Worm (Caenorhabditis elegans): ENCODE data around the gene srv-5.

ce11 chrX:4235752-4236151 lies 16.4 kb upstream of the srv-5 start, which contains the start of gene rab-37:
- TF ChIP-seq F23B12.7 (tag; optimal IDR thresholded peaks at IDR 0.05; ENCODE audit: insufficient read depth) (no peak), hlh-12 (tag; optimal IDR thresholded peaks at IDR 0.05) (no peak), chd-7 (tag; optimal IDR thresholded peaks at IDR 0.05) (no peak), F52B5.7 (tag; optimal IDR thresholded peaks at IDR 0.05) (no peak), Y95B8A.8 (GFP tag; IDR thresholded peaks at IDR 0.05) (no peak)
